Fruit fly (Drosophila melanogaster) whole organism, embryonic: Measurements from ENCODE around the gene CG12990.

Experiments
- B-H1 ChIP-seq: fragments of 200-800 bp; sonication (Bioruptor generic); IDR thresholded peaks from 3 replicates; pipeline ENCODE4 v1.3.6; 2022; ENCODE audit warnings: missing biosample characterization, missing genetic modification characterization
- C15 ChIP-seq: fragments of 200-800 bp; sonication (Bioruptor generic); IDR thresholded peaks from 3 replicates; pipeline ENCODE4 v1.3.6; 2022; ENCODE audit warnings: missing biosample characterization, missing genetic modification characterization
- CG10147 ChIP-seq: fragments of 200-800 bp; sonication (Bioruptor generic); optimal IDR thresholded peaks from 2 replicates; lab custom pipeline; 2019; ENCODE audit warnings: missing biosample characterization, mild to moderate bottlenecking, missing genetic modification characterization, moderate library complexity
- CG10366 ChIP-seq: fragments of 200-800 bp; sonication (Bioruptor generic); IDR thresholded peaks from 2 replicates; pipeline ENCODE4 v1.3.6; 2022; ENCODE audit warnings: missing biosample characterization, missing genetic modification characterization
- CG10959 ChIP-seq: fragments of 200-800 bp; sonication (Bioruptor generic); IDR thresholded peaks from 2 replicates; pipeline ENCODE4 v1.3.6; 2022; ENCODE audit warnings: missing biosample characterization, missing genetic modification characterization
- CG12299 ChIP-seq: fragments of 200-800 bp; sonication (Bioruptor generic); optimal IDR thresholded peaks from 2 replicates; lab custom pipeline; 2018; ENCODE audit warnings: missing biosample characterization, mild to moderate bottlenecking, missing genetic modification characterization
- CG14965 ChIP-seq: fragments of 200-800 bp; sonication (Bioruptor generic); optimal IDR thresholded peaks from 2 replicates; lab custom pipeline; 2016; ENCODE audit warnings: missing biosample characterization, missing genetic modification characterization, borderline replicate concordance
- CG15011 ChIP-seq: fragments of 200-800 bp; sonication (Bioruptor generic); optimal IDR thresholded peaks from 3 replicates; lab custom pipeline; 2018; ENCODE audit warnings: missing biosample characterization, mild to moderate bottlenecking, missing genetic modification characterization
- CG1602 ChIP-seq: fragments of 200-800 bp; sonication (Bioruptor generic); optimal IDR thresholded peaks from 3 replicates; lab custom pipeline; 2016; ENCODE audit warnings: missing biosample characterization, missing genetic modification characterization
- CG16779 ChIP-seq: fragments of 200-800 bp; sonication (Bioruptor generic); IDR thresholded peaks from 2 replicates; pipeline ENCODE4 v1.3.6; 2022; ENCODE audit warnings: missing biosample characterization, missing genetic modification characterization
- CG17359 ChIP-seq: fragments of 200-800 bp; sonication (Bioruptor generic); optimal IDR thresholded peaks from 3 replicates; lab custom pipeline; 2018; ENCODE audit warnings: missing biosample characterization, mild to moderate bottlenecking, missing genetic modification characterization, moderate library complexity
- CG17568 ChIP-seq: fragments of 200-800 bp; sonication (Bioruptor generic); optimal IDR thresholded peaks from 2 replicates; lab custom pipeline; 2018; ENCODE audit warnings: missing biosample characterization, mild to moderate bottlenecking, missing genetic modification characterization, moderate library complexity
- CG17912 ChIP-seq: fragments of 200-800 bp; sonication (Bioruptor generic); optimal IDR thresholded peaks from 2 replicates; lab custom pipeline; 2018; ENCODE audit warnings: missing biosample characterization, mild to moderate bottlenecking, missing genetic modification characterization
- CG2129 ChIP-seq: fragments of 200-800 bp; sonication (Bioruptor generic); IDR thresholded peaks from 2 replicates; pipeline ENCODE4 v1.3.6; 2022; ENCODE audit warnings: missing biosample characterization, missing genetic modification characterization; ENCODE audit not compliant: partially characterized antibody
- CG2678 ChIP-seq: fragments of 200-800 bp; sonication (Bioruptor generic); optimal IDR thresholded peaks from 3 replicates; lab custom pipeline; 2019; ENCODE audit warnings: missing biosample characterization, mild to moderate bottlenecking, missing genetic modification characterization, moderate library complexity
- CG2875 ChIP-seq: fragments of 200-800 bp; sonication (Bioruptor generic); optimal IDR thresholded peaks from 2 replicates; lab custom pipeline; 2017; ENCODE audit warnings: missing biosample characterization, mild to moderate bottlenecking, missing genetic modification characterization, missing genetic modification reagents
- CG4730 ChIP-seq: fragments of 200-800 bp; sonication (Bioruptor generic); IDR thresholded peaks from 2 replicates; pipeline ENCODE4 v1.3.6; 2022; ENCODE audit warnings: missing biosample characterization, missing genetic modification characterization
- CG4820 ChIP-seq: fragments of 200-800 bp; sonication (Bioruptor generic); optimal IDR thresholded peaks from 3 replicates; lab custom pipeline; 2016; ENCODE audit warnings: missing biosample characterization, missing genetic modification characterization
- CG5245 ChIP-seq: fragments of 200-800 bp; sonication (Bioruptor generic); optimal IDR thresholded peaks from 3 replicates; lab custom pipeline; 2016; ENCODE audit warnings: missing biosample characterization, missing genetic modification characterization
- CG6813 ChIP-seq: fragments of 200-800 bp; sonication (Bioruptor generic); optimal IDR thresholded peaks from 2 replicates; lab custom pipeline; 2017; ENCODE audit warnings: missing biosample characterization, missing genetic modification characterization, mild to moderate bottlenecking, moderate library complexity, missing genetic modification reagents
- CG7271 ChIP-seq: fragments of 200-800 bp; sonication (Bioruptor generic); optimal IDR thresholded peaks from 2 replicates; lab custom pipeline; 2018; ENCODE audit warnings: missing biosample characterization, mild to moderate bottlenecking, missing genetic modification characterization, moderate library complexity
- CG7745 ChIP-seq: fragments of 200-800 bp; sonication (Bioruptor generic); optimal IDR thresholded peaks from 2 replicates; lab custom pipeline; 2018; ENCODE audit warnings: missing biosample characterization, mild to moderate bottlenecking, missing genetic modification characterization, moderate library complexity
- CG7786 ChIP-seq: fragments of 200-800 bp; sonication (Bioruptor generic); optimal IDR thresholded peaks from 2 replicates; lab custom pipeline; 2016; ENCODE audit warnings: missing biosample characterization, missing genetic modification characterization
- CG8765 ChIP-seq: fragments of 200-800 bp; sonication (Bioruptor generic); IDR thresholded peaks from 2 replicates; pipeline ENCODE4 v1.3.6; 2022; ENCODE audit warnings: missing biosample characterization, missing genetic modification characterization
- CG9876 ChIP-seq: fragments of 200-800 bp; sonication (Bioruptor generic); optimal IDR thresholded peaks from 2 replicates; lab custom pipeline; 2016; ENCODE audit warnings: missing biosample characterization, missing genetic modification characterization
- E2f1 ChIP-seq: fragments of 200-800 bp; sonication (Bioruptor generic); IDR thresholded peaks from 2 replicates; pipeline ENCODE4 v1.3.6; 2022; ENCODE audit warnings: missing biosample characterization, missing genetic modification characterization
- HLH3B ChIP-seq: fragments of 200-800 bp; sonication (Bioruptor generic); IDR thresholded peaks from 2 replicates; pipeline ENCODE4 v1.3.6; 2022; ENCODE audit warnings: missing biosample characterization, missing genetic modification characterization
- HLH54F ChIP-seq: fragments of 200-800 bp; sonication (Bioruptor generic); optimal IDR thresholded peaks from 3 replicates; lab custom pipeline; 2016; ENCODE audit warnings: missing biosample characterization, missing genetic modification characterization
- Jarid2 ChIP-seq: fragments of 200-800 bp; sonication (Bioruptor generic); optimal IDR thresholded peaks from 3 replicates; lab custom pipeline; 2017; ENCODE audit warnings: mild to moderate bottlenecking, missing biosample characterization, missing genetic modification reagents, missing genetic modification characterization
- Neu2 ChIP-seq: fragments of 200-800 bp; sonication (Bioruptor generic); optimal IDR thresholded peaks from 3 replicates; lab custom pipeline; 2016; ENCODE audit warnings: missing biosample characterization, missing genetic modification characterization, borderline replicate concordance
- NfI ChIP-seq: fragments of 200-800 bp; sonication (Bioruptor generic); optimal IDR thresholded peaks from 3 replicates; lab custom pipeline; 2018; ENCODE audit warnings: missing biosample characterization, mild to moderate bottlenecking, missing genetic modification characterization, moderate library complexity
- PHDP ChIP-seq: fragments of 200-800 bp; sonication (Bioruptor generic); optimal IDR thresholded peaks from 3 replicates; lab custom pipeline; 2018; ENCODE audit warnings: missing biosample characterization, mild to moderate bottlenecking, missing genetic modification characterization, moderate library complexity
- Ravus ChIP-seq: fragments of 200-800 bp; sonication (Bioruptor generic); IDR thresholded peaks from 2 replicates; pipeline ENCODE4 v1.3.6; 2022; ENCODE audit warnings: missing biosample characterization, missing genetic modification characterization
- Rfx ChIP-seq: fragments of 200-800 bp; sonication (Bioruptor generic); IDR thresholded peaks from 2 replicates; pipeline ENCODE4 v1.3.6; 2022; ENCODE audit warnings: missing biosample characterization, missing genetic modification characterization
- Ssrp ChIP-seq: fragments of 200-800 bp; sonication (Bioruptor generic); optimal IDR thresholded peaks from 2 replicates; lab custom pipeline; 2018; ENCODE audit warnings: missing biosample characterization, mild to moderate bottlenecking, missing genetic modification characterization, moderate library complexity
- TFAM ChIP-seq: fragments of 200-800 bp; sonication (Bioruptor generic); optimal IDR thresholded peaks from 2 replicates; lab custom pipeline; 2017; ENCODE audit warnings: missing biosample characterization, missing genetic modification characterization, inconsistent platforms
- Trl ChIP-seq, 3 experiments: fragments of >200 bp in 2 of 3; fragments of 200-800 bp in 1 of 3; sonication (Bioruptor generic) in 1 of 3; optimal IDR thresholded peaks; 2 replicates in 1 of 3; 3 replicates in 2 of 3; lab custom pipeline; 2016 to 2017; ENCODE audit warnings: missing biosample characterization in 1 of 3, missing genetic modification characterization in 1 of 3
- Xrp1 ChIP-seq: fragments of 200-800 bp; sonication (Bioruptor generic); IDR thresholded peaks from 2 replicates; pipeline ENCODE4 v1.3.6; 2022; ENCODE audit warnings: missing biosample characterization, missing genetic modification characterization
- ab ChIP-seq: fragments of 200-800 bp; sonication (Bioruptor generic); optimal IDR thresholded peaks from 2 replicates; lab custom pipeline; 2016; ENCODE audit warnings: missing biosample characterization, missing genetic modification characterization
- cad ChIP-seq: fragments of >200 bp; optimal IDR thresholded peaks from 2 replicates; lab custom pipeline; 2017; ENCODE audit warnings: missing biosample characterization, missing genetic modification characterization
- crp ChIP-seq, 2 experiments: fragments of 200-800 bp; sonication (Bioruptor generic); optimal IDR thresholded peaks; 2 replicates in 1 of 2; 3 replicates in 1 of 2; lab custom pipeline; 2017; ENCODE audit warnings: missing biosample characterization in 2 of 2, missing genetic modification characterization in 2 of 2, mild to moderate bottlenecking in 1 of 2, moderate library complexity in 1 of 2
- kni ChIP-seq: fragments of 200-800 bp; sonication (Bioruptor generic); optimal IDR thresholded peaks from 3 replicates; lab custom pipeline; 2017; ENCODE audit warnings: mild to moderate bottlenecking, missing biosample characterization, missing genetic modification reagents, missing genetic modification characterization
- nerfin-2 ChIP-seq: fragments of 200-800 bp; sonication (Bioruptor generic); IDR thresholded peaks from 2 replicates; pipeline ENCODE4 v1.3.6; 2022; ENCODE audit warnings: missing biosample characterization, missing genetic modification characterization; ENCODE audit not compliant: partially characterized antibody
- ro ChIP-seq: fragments of 200-800 bp; sonication (Bioruptor generic); IDR thresholded peaks from 2 replicates; pipeline ENCODE4 v1.3.6; 2022; ENCODE audit warnings: missing biosample characterization, missing genetic modification characterization
- salm ChIP-seq: fragments of 200-800 bp; sonication (Bioruptor generic); optimal IDR thresholded peaks from 2 replicates; lab custom pipeline; 2018; ENCODE audit warnings: missing biosample characterization, mild to moderate bottlenecking, missing genetic modification characterization
- sisA ChIP-seq: fragments of 200-800 bp; sonication (Bioruptor generic); IDR thresholded peaks from 2 replicates; pipeline ENCODE4 v1.3.6; 2022; ENCODE audit warnings: missing biosample characterization, missing genetic modification characterization
- vfl ChIP-seq: fragments of 200-800 bp; sonication (Bioruptor generic); optimal IDR thresholded peaks from 2 replicates; lab custom pipeline; 2016; ENCODE audit warnings: missing biosample characterization, missing genetic modification characterization
- vvl ChIP-seq: fragments of 200-800 bp; sonication (Bioruptor generic); IDR thresholded peaks from 2 replicates; pipeline ENCODE4 v1.3.6; 2022; ENCODE audit warnings: missing biosample characterization, missing genetic modification characterization

The CG12990 gene

dm6 chrX:17712995-17713739 lies 41.5 kb upstream of the CG12990 start (continued):
- TF ChIP-seq CG6813 (GFP tag; lab: Kevin White, UChicago) (peak; percentile 29), CG12299 (no peak), HLH54F (GFP tag; lab: Kevin White, UChicago) (no peak), B-H1 (peak; percentile 65; the same call in 2 of the 3 replicates), CG10366 (GFP tag; lab: Robert Waterston, UW) (no peak; the same call in 1 of the 2 replicates), CG7271 (no peak), CG8765 (peak; percentile 53; the same call in 1 of the 2 replicates), vvl (GFP tag; lab: Robert Waterston, UW) (peak; percentile 28; the same call in 1 of the 2 replicates), Jarid2 (GFP tag; lab: Kevin White, UChicago) (peak; percentile 34), CG17359 (tag; lab: Kevin White, UChicago) (peak; percentile 53), CG2678 (tag; lab: Kevin White, UChicago) (peak; percentile 83), kni (peak; percentile 37), vfl (GFP tag; lab: Kevin White, UChicago) (no peak), CG17912 (GFP tag; lab: Kevin White, UChicago) (no peak), ro (no peak), E2f1 (GFP tag; lab: Robert Waterston, UW) (peak; percentile 29; the same call in 1 of the 2 replicates), sisA (GFP tag; lab: Robert Waterston, UW) (peak; percentile 56), NfI (GFP tag; lab: Kevin White, UChicago) (peak; percentile 33), CG17568 (GFP tag; lab: Kevin White, UChicago) (peak; percentile 23), Rfx (GFP tag; lab: Robert Waterston, UW) (peak; percentile 71), CG10147 (GFP tag; lab: Kevin White, UChicago) (peak; percentile 25), CG5245 (GFP tag; lab: Kevin White, UChicago) (no peak), CG9876 (GFP tag; lab: Kevin White, UChicago) (no peak), C15 (GFP tag; lab: Robert Waterston, UW) (0 out of 3 replicates have a peak, but pooled peaks have one; percentile 34), CG4820 (GFP tag; lab: Kevin White, UChicago) (peak; percentile 53), Ssrp (tag; lab: Kevin White, UChicago) (peak; percentile 47), Xrp1 (GFP tag; lab: Robert Waterston, UW) (peak; percentile 51), HLH3B (GFP tag; lab: Robert Waterston, UW) (peak; percentile 44), cad (GFP tag; lab: Kevin White, UChicago) (no peak), crp (GFP tag; optimal IDR thresholded peaks at IDR 0.05; lab: Kevin White, UChicago) (no peak), CG16779 (GFP tag; lab: Robert Waterston, UW) (no peak), CG7786 (GFP tag; lab: Kevin White, UChicago) (no peak), CG7745 (tag; lab: Kevin White, UChicago) (no peak), PHDP (tag; lab: Kevin White, UChicago) (peak; percentile 57), CG2129 (GFP tag; lab: Robert Waterston, UW) (no peak), CG2875 (no peak), CG1602 (GFP tag; lab: Kevin White, UChicago) (peak; percentile 56), CG14965 (no peak), Ravus (GFP tag; lab: Robert Waterston, UW) (peak; percentile 13; the same call in 1 of the 2 replicates), CG15011 (GFP tag; lab: Kevin White, UChicago) (no peak), TFAM (GFP tag; lab: Kevin White, UChicago) (no peak), ab (GFP tag; lab: Kevin White, UChicago) (no peak), Trl (optimal IDR thresholded peaks at IDR 0.05; lab: Kevin White, UChicago) (no peak), Trl (GFP tag; optimal IDR thresholded peaks at IDR 0.05; lab: Kevin White, UChicago) (no peak), salm (tag; lab: Kevin White, UChicago) (no peak), CG4730 (peak; percentile 44), nerfin-2 (GFP tag; lab: Robert Waterston, UW) (no peak), CG10959 (GFP tag; lab: Robert Waterston, UW) (peak; percentile 50), Neu2 (no peak)
